Worm (Caenorhabditis elegans) whole organism, L4 larva: ENCODE data around the gene lev-8.

Experiments
- D1046.2 ChIP-seq: fragments of 200-800 bp; sonication (Bioruptor generic); IDR thresholded peaks from 2 replicates; pipeline ENCODE4 v1.3.6; 2022; ENCODE audit warnings: missing genetic modification characterization, missing compliant biosample characterization
- F10B5.3 ChIP-seq: sonication (generic microtip); optimal IDR thresholded peaks from 2 replicates; lab custom pipeline; 2016; ENCODE audit warnings: mild to moderate bottlenecking, missing genetic modification characterization, missing compliant biosample characterization
- F26F4.8 ChIP-seq: fragments of 200-800 bp; sonication (Bioruptor generic); conservative IDR thresholded peaks from 2 replicates; pipeline ENCODE4 v1.3.6; 2022; ENCODE audit warnings: missing genetic modification characterization, missing compliant biosample characterization
- F44E2.7 ChIP-seq: fragments of 200-800 bp; sonication (Bioruptor generic); IDR thresholded peaks from 2 replicates; pipeline ENCODE4 v2.1.2; 2022; ENCODE audit warnings: missing genetic modification characterization, missing compliant biosample characterization
- F49E8.2 ChIP-seq: sonication (generic microtip); optimal IDR thresholded peaks from 2 replicates; lab custom pipeline; 2016; ENCODE audit warnings: missing compliant biosample characterization, mild to moderate bottlenecking, missing genetic modification characterization, borderline replicate concordance
- R02D3.7 ChIP-seq: fragments of 150-350 bp; sonication (generic microtip); optimal IDR thresholded peaks from 3 replicates; lab custom pipeline; 2014; ENCODE audit warnings: missing biosample characterization, missing genetic modification characterization
- T26A8.4 ChIP-seq: fragments of 200-800 bp; sonication (Bioruptor generic); IDR thresholded peaks from 2 replicates; pipeline ENCODE4 v1.3.6; 2022; ENCODE audit warnings: missing genetic modification characterization, missing compliant biosample characterization
- Y48G9A.11 ChIP-seq: fragments of 200-800 bp; sonication (Bioruptor generic); IDR thresholded peaks from 2 replicates; pipeline ENCODE4 v1.3.6; 2022; ENCODE audit warnings: missing genetic modification reagents, missing genetic modification characterization, missing compliant biosample characterization
- Y5F2A.4 ChIP-seq: fragments of 200-800 bp; sonication (Bioruptor generic); optimal IDR thresholded peaks from 2 replicates; lab custom pipeline; 2018; ENCODE audit warnings: mild to moderate bottlenecking, missing genetic modification characterization, missing compliant biosample characterization
- Y75B8A.6 ChIP-seq: fragments of 200-800 bp; sonication (Bioruptor generic); IDR thresholded peaks from 2 replicates; pipeline ENCODE4 v1.3.6; 2022; ENCODE audit warnings: missing genetic modification reagents, missing genetic modification characterization, missing compliant biosample characterization
- ZK337.2 ChIP-seq: fragments of 200-800 bp; sonication (Bioruptor generic); IDR thresholded peaks from 2 replicates; pipeline ENCODE4 v1.3.6; 2022; ENCODE audit warnings: missing genetic modification reagents, missing genetic modification characterization, missing compliant biosample characterization
- ZK546.5 ChIP-seq, 2 experiments: sonication (generic microtip); optimal IDR thresholded peaks; 2 replicates each; lab custom pipeline; 2017; ENCODE audit warnings: missing biosample characterization in 2 of 2, missing genetic modification characterization in 2 of 2
- ama-1 ChIP-seq: fragments of 150-350 bp; optimal IDR thresholded peaks from 2 replicates; lab custom pipeline; 2014; ENCODE audit warnings: inconsistent platforms, mixed read lengths
- arid-1 ChIP-seq: fragments of 200-800 bp; sonication (Bioruptor generic); conservative IDR thresholded peaks from 2 replicates; pipeline ENCODE4 v1.3.6; 2022; ENCODE audit warnings: missing genetic modification reagents, missing genetic modification characterization, missing compliant biosample characterization
- ceh-28 ChIP-seq: fragments of 150-350 bp; optimal IDR thresholded peaks from 2 replicates; lab custom pipeline; 2014; ENCODE audit warnings: missing biosample characterization, missing genetic modification reagents, missing genetic modification characterization
- ceh-44 ChIP-seq: fragments of 200-800 bp; sonication (Bioruptor generic); IDR thresholded peaks from 2 replicates; pipeline ENCODE4 v1.3.6; 2022; ENCODE audit warnings: missing genetic modification reagents, missing genetic modification characterization, missing compliant biosample characterization
- ceh-82 ChIP-seq: sonication (generic microtip); optimal IDR thresholded peaks from 2 replicates; lab custom pipeline; 2017; ENCODE audit warnings: missing biosample characterization, missing genetic modification characterization
- ces-1 ChIP-seq: fragments of 150-350 bp; sonication (generic microtip); optimal IDR thresholded peaks from 4 replicates; lab custom pipeline; 2014; ENCODE audit warnings: missing biosample characterization, missing genetic modification reagents, missing genetic modification characterization
- daf-16 ChIP-seq, 3 experiments: sonication (generic microtip); optimal IDR thresholded peaks; 2 replicates each; lab custom pipeline; 2016 to 2017; ENCODE audit warnings: missing genetic modification characterization in 3 of 3, missing genetic modification reagents in 3 of 3, mild to moderate bottlenecking in 2 of 3, missing compliant biosample characterization in 2 of 3, missing biosample characterization in 1 of 3, moderate library complexity in 1 of 3
- dmd-6 ChIP-seq: fragments of 200-800 bp; sonication (Bioruptor generic); IDR thresholded peaks from 2 replicates; pipeline ENCODE4 v1.3.6; 2022; ENCODE audit warnings: missing genetic modification reagents, missing genetic modification characterization, missing compliant biosample characterization
- dve-1 ChIP-seq: sonication (generic microtip); optimal IDR thresholded peaks from 2 replicates; lab custom pipeline; 2017; ENCODE audit warnings: antibody characterized with exemption, mild to moderate bottlenecking, missing genetic modification characterization, missing compliant biosample characterization; ENCODE audit not compliant: insufficient read depth
- egl-27 ChIP-seq: sonication (generic microtip); optimal IDR thresholded peaks from 3 replicates; lab custom pipeline; 2017; ENCODE audit warnings: missing biosample characterization, missing genetic modification reagents, missing genetic modification characterization
- egl-43 ChIP-seq: fragments of 200-800 bp; sonication (Bioruptor generic); IDR thresholded peaks from 2 replicates; pipeline ENCODE4 v1.3.6; 2022; ENCODE audit warnings: missing genetic modification reagents, missing genetic modification characterization, missing compliant biosample characterization
- fos-1 ChIP-seq: fragments of 150-350 bp; optimal IDR thresholded peaks from 2 replicates; lab custom pipeline; 2014; ENCODE audit warnings: missing biosample characterization, missing genetic modification characterization
- hlh-30 ChIP-seq: sonication (generic microtip); optimal IDR thresholded peaks from 2 replicates; lab custom pipeline; 2017; ENCODE audit warnings: antibody characterized with exemption, mild to moderate bottlenecking, missing genetic modification characterization, missing compliant biosample characterization; ENCODE audit not compliant: insufficient read depth
- hmg-1.1 ChIP-seq: fragments of 200-800 bp; sonication (Bioruptor generic); IDR thresholded peaks from 2 replicates; pipeline ENCODE4 v1.3.6; 2022; ENCODE audit warnings: missing genetic modification reagents, missing genetic modification characterization, missing compliant biosample characterization
- jun-1 ChIP-seq: fragments of 150-350 bp; optimal IDR thresholded peaks from 2 replicates; lab custom pipeline; 2014; ENCODE audit warnings: missing biosample characterization, missing genetic modification reagents, missing genetic modification characterization
- lin-1 ChIP-seq: fragments of 200-800 bp; sonication (Bioruptor generic); IDR thresholded peaks from 2 replicates; pipeline ENCODE4 v1.3.6; 2022; ENCODE audit warnings: missing genetic modification reagents, missing genetic modification characterization, missing compliant biosample characterization
- lin-38 ChIP-seq: fragments of 200-800 bp; sonication (Bioruptor generic); IDR thresholded peaks from 2 replicates; pipeline ENCODE4 v1.3.6; 2022; ENCODE audit warnings: missing genetic modification reagents, missing genetic modification characterization, missing compliant biosample characterization
- lin-39 ChIP-seq: fragments of 150-350 bp; optimal IDR thresholded peaks from 2 replicates; lab custom pipeline; 2014; ENCODE audit warnings: missing biosample characterization, missing genetic modification reagents, missing genetic modification characterization
- madf-5 ChIP-seq, 2 experiments: fragments of 200-800 bp; sonication (Bioruptor generic); IDR thresholded peaks; 2 replicates each; pipeline ENCODE4 v1.3.6; 2022; ENCODE audit warnings: missing compliant biosample characterization in 2 of 2, missing genetic modification characterization in 2 of 2
- madf-9 ChIP-seq: fragments of 200-800 bp; sonication (Bioruptor generic); conservative IDR thresholded peaks from 2 replicates; pipeline ENCODE4 v1.3.6; 2022; ENCODE audit warnings: missing genetic modification reagents, missing genetic modification characterization, missing compliant biosample characterization
- mdt-29 ChIP-seq: fragments of 200-800 bp; sonication (Bioruptor generic); IDR thresholded peaks from 2 replicates; pipeline ENCODE4 v1.3.6; 2022; ENCODE audit warnings: missing genetic modification reagents, missing genetic modification characterization, missing compliant biosample characterization
- mep-1 ChIP-seq: fragments of 150-350 bp; sonication (generic microtip); optimal IDR thresholded peaks from 3 replicates; lab custom pipeline; 2014; ENCODE audit warnings: missing biosample characterization, missing genetic modification characterization
- mxl-2 ChIP-seq: fragments of 200-800 bp; sonication (Bioruptor generic); conservative IDR thresholded peaks from 2 replicates; pipeline ENCODE4 v1.3.6; 2022; ENCODE audit warnings: missing genetic modification reagents, missing genetic modification characterization, missing compliant biosample characterization
- nhr-10 ChIP-seq: fragments of 150-350 bp; optimal IDR thresholded peaks from 2 replicates; lab custom pipeline; 2014; ENCODE audit warnings: missing biosample characterization, missing genetic modification characterization
- nhr-102 ChIP-seq: sonication (generic microtip); optimal IDR thresholded peaks from 2 replicates; lab custom pipeline; 2016; ENCODE audit warnings: mild to moderate bottlenecking, missing genetic modification characterization, moderate library complexity, missing compliant biosample characterization
- nhr-28 ChIP-seq: fragments of 150-350 bp; optimal IDR thresholded peaks from 2 replicates; lab custom pipeline; 2014; ENCODE audit warnings: missing biosample characterization, missing genetic modification characterization
- nhr-42 ChIP-seq: fragments of 200-800 bp; sonication (Bioruptor generic); IDR thresholded peaks from 2 replicates; pipeline ENCODE4 v1.3.6; 2022; ENCODE audit warnings: missing genetic modification characterization, missing compliant biosample characterization
- nhr-76 ChIP-seq: fragments of 150-350 bp; optimal IDR thresholded peaks from 2 replicates; lab custom pipeline; 2014; ENCODE audit warnings: missing biosample characterization, missing genetic modification characterization
- pha-4 ChIP-seq, 2 experiments: fragments of 150-350 bp in 1 of 2; fragments of 200-800 bp in 1 of 2; sonication (Bioruptor generic) in 1 of 2; IDR thresholded peaks in 1 of 2; optimal IDR thresholded peaks in 1 of 2; 2 replicates each; pipeline versions ENCODE4 v1.3.6 to Lab custom; 2014 to 2022; ENCODE audit warnings: missing genetic modification characterization in 2 of 2, missing genetic modification reagents in 2 of 2, missing biosample characterization in 1 of 2, missing compliant biosample characterization in 1 of 2
- pqm-1 ChIP-seq: sonication (generic microtip); optimal IDR thresholded peaks from 2 replicates; lab custom pipeline; 2017; ENCODE audit warnings: missing biosample characterization, missing genetic modification characterization
- set-16 ChIP-seq: fragments of 200-800 bp; sonication (Bioruptor generic); IDR thresholded peaks from 2 replicates; pipeline ENCODE4 v1.3.6; 2022; ENCODE audit warnings: missing genetic modification reagents, missing genetic modification characterization, missing compliant biosample characterization
- skn-1 ChIP-seq: fragments of 150-350 bp; optimal IDR thresholded peaks from 2 replicates; lab custom pipeline; 2014; ENCODE audit warnings: missing biosample characterization, missing genetic modification characterization
- spr-3 ChIP-seq: fragments of 200-800 bp; sonication (Bioruptor generic); optimal IDR thresholded peaks from 2 replicates; lab custom pipeline; 2018; ENCODE audit warnings: mild to moderate bottlenecking, missing genetic modification characterization, missing compliant biosample characterization
- tra-1 ChIP-seq: fragments of 200-800 bp; sonication (Bioruptor generic); IDR thresholded peaks from 2 replicates; pipeline ENCODE4 v1.3.6; 2022; ENCODE audit warnings: missing genetic modification reagents, missing genetic modification characterization, missing compliant biosample characterization
- unc-62 ChIP-seq, 3 experiments: fragments of 150-350 bp in 1 of 3; sonication (generic microtip); optimal IDR thresholded peaks in 2 of 3; peaks in 1 of 3; 1 replicate in 1 of 3; 2 replicates in 2 of 3; lab custom pipeline; 2014 to 2017; ENCODE audit warnings: missing biosample characterization in 3 of 3, missing genetic modification characterization in 3 of 3, missing genetic modification reagents in 3 of 3, missing genotype in 1 of 3

The lev-8 gene

DNA sequence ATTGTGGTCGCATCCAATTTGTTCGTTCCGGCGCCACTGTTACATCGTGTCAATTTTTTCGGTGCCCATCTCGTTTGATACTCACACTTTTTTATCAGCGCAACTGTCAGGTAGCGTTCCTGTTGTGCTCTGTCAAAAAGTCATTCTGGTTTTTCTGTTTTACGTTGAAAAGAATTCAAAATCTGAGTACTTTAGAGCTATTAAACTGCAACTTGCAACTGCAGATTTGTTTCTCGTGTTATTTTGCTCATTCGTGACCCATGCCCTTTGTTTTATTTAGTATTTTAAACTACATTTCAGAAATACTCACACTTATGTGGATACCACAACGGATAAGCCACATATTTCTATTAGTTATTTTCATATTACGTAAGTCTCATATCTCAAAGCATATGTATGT lies at the start of gene lev-8:
lev-8 (plus strand) TSS at position 301 of the 400 bp plus-strand sequence.
- TF ChIP-seq nhr-42 (no peak), lin-38 (GFP tag; lab: Robert Waterston, UW) (no peak), lin-1 (GFP tag; lab: Robert Waterston, UW) (no peak), Y48G9A.11 (no peak), F10B5.3 (no peak), ZK546.5 (tag; optimal IDR thresholded peaks at IDR 0.05; lab: Kevin White, UChicago) (no peak), daf-16 (GFP tag; optimal IDR thresholded peaks at IDR 0.05; lab: Kevin White, UChicago) (no peak), daf-16 (tag; optimal IDR thresholded peaks at IDR 0.05; lab: Kevin White, UChicago) (no peak), hlh-30 (tag; lab: Kevin White, UChicago) (no peak), ZK337.2 (no peak), F44E2.7 (no peak)

DNA sequence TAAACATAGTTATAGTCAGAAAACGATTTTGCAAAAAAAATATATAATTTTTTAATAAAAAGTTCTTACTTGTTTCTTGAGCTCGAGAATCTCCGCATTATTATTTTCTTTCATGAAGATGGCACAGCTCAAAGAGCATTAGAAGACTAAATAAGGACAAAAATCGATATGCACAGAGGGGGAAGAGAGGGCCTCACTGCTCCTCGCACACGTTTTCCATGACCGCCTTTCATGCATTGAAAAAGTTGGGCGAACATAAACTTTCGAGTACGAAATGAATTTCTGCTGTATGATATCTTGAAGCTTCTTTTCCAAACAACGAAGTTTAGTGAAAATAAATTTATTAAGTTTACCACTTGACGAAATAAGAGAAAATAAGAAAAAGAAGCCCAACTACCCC lies 49.5 kb upstream of the lev-8 start, which contains the start of gene ccdc-149:
ccdc-149 (minus strand) TSS at position 221 of the 400 bp plus-strand sequence.
- no peak for TF ChIP-seq ces-1
- TF ChIP-seq madf-5 (GFP tag; IDR thresholded peaks at IDR 0.05; lab: Robert Waterston, UW): no peak
- TF ChIP-seq pha-4 (GFP tag; IDR thresholded peaks at IDR 0.05; lab: Robert Waterston, UW): no peak
- no peak for TF ChIP-seq pha-4 (tag; optimal IDR thresholded peaks at IDR 0.05; lab: Kevin White, UChicago)
- no peak for TF ChIP-seq ceh-44 (GFP tag; lab: Robert Waterston, UW)
- no peak for TF ChIP-seq mxl-2
- peak; percentile 5; the same call in 1 of the 2 replicates for TF ChIP-seq dmd-6 (GFP tag; lab: Robert Waterston, UW)
- no peak for TF ChIP-seq madf-9 (GFP tag; lab: Robert Waterston, UW)
- no peak for TF ChIP-seq egl-43 (GFP tag; lab: Robert Waterston, UW)
- TF ChIP-seq ceh-28 (tag; lab: Kevin White, UChicago): no peak
- TF ChIP-seq ZK337.2: no peak
- TF ChIP-seq Y48G9A.11: no peak
- TF ChIP-seq F49E8.2 (tag; lab: Kevin White, UChicago): no peak
- no peak for TF ChIP-seq D1046.2 (GFP tag; lab: Robert Waterston, UW)
- TF ChIP-seq R02D3.7 (tag; lab: Kevin White, UChicago): no peak
- 0 out of 2 replicates have a peak, but pooled peaks have one; percentile 20 for TF ChIP-seq lin-1 (GFP tag; lab: Robert Waterston, UW)
- no peak for TF ChIP-seq T26A8.4
- no peak for TF ChIP-seq fos-1 (tag; lab: Kevin White, UChicago)
- no peak for TF ChIP-seq set-16 (GFP tag; lab: Robert Waterston, UW)
- TF ChIP-seq unc-62 (GFP tag; optimal IDR thresholded peaks at IDR 0.05 in 1 of 2; lab: Kevin White, UChicago): no peak
- TF ChIP-seq unc-62 (tag; optimal IDR thresholded peaks at IDR 0.05; lab: Kevin White, UChicago): no peak
- no peak for TF ChIP-seq ZK546.5 (tag; optimal IDR thresholded peaks at IDR 0.05; lab: Kevin White, UChicago)
- TF ChIP-seq nhr-28 (tag; lab: Kevin White, UChicago): no peak
- peak; percentile 7 for TF ChIP-seq nhr-102 (tag; lab: Kevin White, UChicago)
- no peak for TF ChIP-seq egl-27 (tag; lab: Kevin White, UChicago)
- TF ChIP-seq tra-1 (GFP tag; lab: Robert Waterston, UW): 0 out of 2 replicates have a peak, but pooled peaks have one; percentile 27
- TF ChIP-seq daf-16 (GFP tag; optimal IDR thresholded peaks at IDR 0.05; lab: Kevin White, UChicago): no peak
- peak; percentile 13 for TF ChIP-seq daf-16 (tag; optimal IDR thresholded peaks at IDR 0.05; lab: Kevin White, UChicago)
- no peak for TF ChIP-seq dve-1 (tag; lab: Kevin White, UChicago)
- no peak for TF ChIP-seq F26F4.8 (GFP tag; lab: Robert Waterston, UW)
- no peak for TF ChIP-seq jun-1
- TF ChIP-seq skn-1 (tag; lab: Kevin White, UChicago): no peak
- TF ChIP-seq mdt-29: no peak
- TF ChIP-seq arid-1: no peak
- TF ChIP-seq spr-3 (GFP tag; lab: Kevin White, UChicago): no peak
- TF ChIP-seq nhr-10 (tag; lab: Kevin White, UChicago): no peak
- peak; percentile 25 for TF ChIP-seq mep-1 (tag; lab: Kevin White, UChicago)
- no peak for TF ChIP-seq F44E2.7
- TF ChIP-seq pqm-1: no peak
- 0 out of 2 replicates have a peak, but pooled peaks have one; percentile 27 for TF ChIP-seq hmg-1.1 (GFP tag; lab: Robert Waterston, UW)
- TF ChIP-seq lin-39 (tag; lab: Kevin White, UChicago): no peak
- TF ChIP-seq Y75B8A.6 (GFP tag; lab: Robert Waterston, UW): no peak
- no peak for TF ChIP-seq ama-1 (lab: Kevin White, UChicago)
- TF ChIP-seq Y5F2A.4 (GFP tag; lab: Kevin White, UChicago): no peak
- TF ChIP-seq nhr-76 (tag; lab: Kevin White, UChicago): no peak
- TF ChIP-seq ceh-82 (tag; lab: Kevin White, UChicago): no peak
